Worm (Caenorhabditis elegans): ENCODE measurements around the gene C09B8.8.

C09B8.8 gene

ce11 chrX:6019886-6020469 lies 4.7 kb downstream of the C09B8.8 start, which contains the start of gene C09B8.4:
Gene C09B8.4, minus strand, starts transcription at chrX:6019936.
- TF ChIP-seq unc-62 (GFP tag; optimal IDR thresholded peaks at IDR 0.05 in 1 of 2) (no peak), unc-62 (tag; optimal IDR thresholded peaks at IDR 0.05) (no peak), dve-1 (tag; optimal IDR thresholded peaks at IDR 0.05; ENCODE audit: insufficient read depth) (peak; percentile 36)

ce11 chrX:6020782-6021181 lies 5.5 kb downstream of the C09B8.8 start:
- TF ChIP-seq lin-15B (tag; optimal IDR thresholded peaks at IDR 0.05): no peak
- no peak for TF ChIP-seq ces-1 (GFP tag; optimal IDR thresholded peaks at IDR 0.05)
- TF ChIP-seq F26F4.8 (GFP tag; conservative IDR thresholded peaks at IDR 0.05): no peak
- no peak for TF ChIP-seq dpl-1 (GFP tag; optimal IDR thresholded peaks at IDR 0.05)
- TF ChIP-seq unc-62 (GFP tag; optimal IDR thresholded peaks at IDR 0.05 in 1 of 2): peak in 1 of 2 experiments; percentile 90
- no peak for TF ChIP-seq unc-62 (tag; optimal IDR thresholded peaks at IDR 0.05)
- no peak for TF ChIP-seq ceh-82 (tag; optimal IDR thresholded peaks at IDR 0.05)

ce11 chrX:6022469-6022868 lies 7.2 kb downstream of the C09B8.8 start, which contains the start of gene lelo-3:
Gene lelo-3, minus strand, starts transcription at chrX:6022569.
- TF ChIP-seq dve-1 (tag; optimal IDR thresholded peaks at IDR 0.05; ENCODE audit: insufficient read depth): no peak

- TF ChIP-seq mdl-1 (tag; optimal IDR thresholded peaks at IDR 0.05) (peak in 1 of 2 experiments; percentile 6), spr-3 (GFP tag; optimal IDR thresholded peaks at IDR 0.05) (no peak), unc-62 (GFP tag; optimal IDR thresholded peaks at IDR 0.05 in 1 of 2) (peak in 1 of 2 experiments; percentile 58), unc-62 (tag; optimal IDR thresholded peaks at IDR 0.05) (no peak), attf-4 (tag; optimal IDR thresholded peaks at IDR 0.05) (no peak), skn-1 (tag; optimal IDR thresholded peaks at IDR 0.05) (no peak), lin-13 (GFP tag; optimal IDR thresholded peaks at IDR 0.05) (no peak), zfp-3 (GFP tag; conservative IDR thresholded peaks at IDR 0.05) (no peak), ztf-7 (tag; optimal IDR thresholded peaks at IDR 0.05) (no peak), hlh-30 (tag; optimal IDR thresholded peaks at IDR 0.05; ENCODE audit: insufficient read depth) (peak; percentile 71), daf-16 (GFP tag; optimal IDR thresholded peaks at IDR 0.05) (no peak), daf-16 (tag; optimal IDR thresholded peaks at IDR 0.05) (peak; percentile 90), dve-1 (tag; optimal IDR thresholded peaks at IDR 0.05; ENCODE audit: insufficient read depth) (peak; percentile 64), aha-1 (tag) (peak; percentile 76), F44E2.7 (GFP tag; IDR thresholded peaks at IDR 0.05) (no peak), hlh-11 (tag; optimal IDR thresholded peaks at IDR 0.05) (peak; percentile 82), dmd-6 (GFP tag; IDR thresholded peaks at IDR 0.05) (peak; percentile 82), arid-1 (GFP tag; conservative IDR thresholded peaks at IDR 0.05) (no peak), lin-1 (GFP tag; IDR thresholded peaks at IDR 0.05) (0 out of 2 replicates have a peak, but pooled peaks have one; percentile 32), php-3 (GFP tag; IDR thresholded peaks at IDR 0.05) (no peak), ceh-44 (GFP tag; IDR thresholded peaks at IDR 0.05) (no peak), nhr-28 (tag; optimal IDR thresholded peaks at IDR 0.05) (peak; percentile 38), nhr-102 (tag; optimal IDR thresholded peaks at IDR 0.05) (peak; percentile 15), mep-1 (tag; optimal IDR thresholded peaks at IDR 0.05) (peak; percentile 18), ztf-11 (tag; optimal IDR thresholded peaks at IDR 0.05) (no peak), lsy-2 (tag; optimal IDR thresholded peaks at IDR 0.05) (no peak), dmd-8 (GFP tag; IDR thresholded peaks at IDR 0.05) (no peak), pqm-1 (tag; optimal IDR thresholded peaks at IDR 0.05) (peak; percentile 30), nhr-48 (tag; optimal IDR thresholded peaks at IDR 0.05) (peak; percentile 67), F37D6.2 (tag; optimal IDR thresholded peaks at IDR 0.05) (no peak), tra-1 (GFP tag; IDR thresholded peaks at IDR 0.05) (peak; percentile 39; the same call in 1 of the 2 replicates), D1046.2 (GFP tag; IDR thresholded peaks at IDR 0.05) (no peak)
Observed at ce11 chrX:6024977-6025376, 9.7 kb downstream of the C09B8.8 start.

All from whole organism, L4 larva.